Worm (Caenorhabditis elegans): ENCODE data around the gene F32D8.8.

Gene F32D8.8

ce11 chrV:10938739-10939138 lies 36.2 kb upstream of the F32D8.8 start, which contains the start of gene F17C11.11:
TSS of gene F17C11.11 (minus strand) at chrV:10938817.
- TF ChIP-seq egl-27 (tag; optimal IDR thresholded peaks at IDR 0.05) (no peak), dpl-1 (GFP tag; optimal IDR thresholded peaks at IDR 0.05) (peak in 1 of 3 experiments; percentile 12), ceh-63 (GFP tag; optimal IDR thresholded peaks at IDR 0.05) (no peak), unc-130 (tag; optimal IDR thresholded peaks at IDR 0.05) (no peak), hpl-2 (GFP tag; optimal IDR thresholded peaks at IDR 0.05) (no peak), elt-3 (tag; optimal IDR thresholded peaks at IDR 0.05) (no peak), efl-1 (optimal IDR thresholded peaks at IDR 0.05) (no peak), efl-1 (GFP tag; optimal IDR thresholded peaks at IDR 0.05 in 1 of 2) (peak; percentile 1 to 17), lsy-2 (tag; optimal IDR thresholded peaks at IDR 0.05) (peak in 1 of 2 experiments; percentile 1), nhr-71 (tag; optimal IDR thresholded peaks at IDR 0.05) (peak; percentile 48), F16B12.6 (tag; optimal IDR thresholded peaks at IDR 0.05) (no peak), irx-1 (tag; optimal IDR thresholded peaks at IDR 0.05) (no peak), zag-1 (tag; optimal IDR thresholded peaks at IDR 0.05) (no peak), zip-4 (GFP tag; optimal IDR thresholded peaks at IDR 0.05) (peak; percentile 88), nhr-28 (tag; optimal IDR thresholded peaks at IDR 0.05) (no peak), vab-15 (tag; optimal IDR thresholded peaks at IDR 0.05) (no peak), ceh-82 (tag; optimal IDR thresholded peaks at IDR 0.05) (no peak), tbx-2 (tag; optimal IDR thresholded peaks at IDR 0.05) (no peak), xbp-1 (tag; optimal IDR thresholded peaks at IDR 0.05) (no peak), lin-13 (GFP tag; optimal IDR thresholded peaks at IDR 0.05) (no peak), unc-62 (GFP tag; optimal IDR thresholded peaks at IDR 0.05) (no peak), elt-2 (tag; optimal IDR thresholded peaks at IDR 0.05) (peak; percentile 73), efl-3 (GFP tag; optimal IDR thresholded peaks at IDR 0.05) (no peak), Y116A8C.19 (tag; optimal IDR thresholded peaks at IDR 0.05; ENCODE audit: borderline replicate concordance) (no peak), mdl-1 (tag; optimal IDR thresholded peaks at IDR 0.05) (peak in 1 of 2 experiments; percentile 32), egl-13 (tag; optimal IDR thresholded peaks at IDR 0.05) (no peak), mep-1 (tag; optimal IDR thresholded peaks at IDR 0.05) (peak; percentile 3), fkh-8 (tag; optimal IDR thresholded peaks at IDR 0.05) (no peak), grh-1 (GFP tag; IDR thresholded peaks at IDR 0.05) (no peak), rnt-1 (tag; optimal IDR thresholded peaks at IDR 0.05) (peak; percentile 52), ets-5 (GFP tag; IDR thresholded peaks at IDR 0.05) (no peak), lin-14 (GFP tag; optimal IDR thresholded peaks at IDR 0.05) (peak; percentile 27), skn-1 (tag; optimal IDR thresholded peaks at IDR 0.05) (peak; percentile 72), lin-15B (tag; optimal IDR thresholded peaks at IDR 0.05) (no peak), C34B4.2 (tag; optimal IDR thresholded peaks at IDR 0.05) (no peak), nhr-20 (tag; optimal IDR thresholded peaks at IDR 0.05) (peak; percentile 10), dsc-1 (tag; optimal IDR thresholded peaks at IDR 0.05) (no peak), lin-35 (GFP tag; optimal IDR thresholded peaks at IDR 0.05) (no peak)

ce11 chrV:10937294-10937693 lies 34.7 kb upstream of the F32D8.8 start:
- no peak for TF ChIP-seq nhr-28 (tag; optimal IDR thresholded peaks at IDR 0.05)
- peak; percentile 92 for TF ChIP-seq fkh-10 (GFP tag; optimal IDR thresholded peaks at IDR 0.05)
- no peak for TF ChIP-seq nhr-85 (tag)
- peak; percentile 79 for TF ChIP-seq fkh-8 (tag; optimal IDR thresholded peaks at IDR 0.05)
- no peak for TF ChIP-seq nhr-12 (tag; optimal IDR thresholded peaks at IDR 0.05)
- TF ChIP-seq mep-1 (tag; optimal IDR thresholded peaks at IDR 0.05): peak; percentile 30
- no peak for TF ChIP-seq lin-39 (tag; optimal IDR thresholded peaks at IDR 0.05)
- TF ChIP-seq elt-3 (tag; optimal IDR thresholded peaks at IDR 0.05): peak in 1 of 6 experiments; percentile 65
- TF ChIP-seq lsy-2 (tag; optimal IDR thresholded peaks at IDR 0.05): peak; percentile 26 to 65
- TF ChIP-seq fos-1 (tag; optimal IDR thresholded peaks at IDR 0.05): no peak
- peak; percentile 88 for TF ChIP-seq nhr-19 (GFP tag; conservative IDR thresholded peaks at IDR 0.05)
- no peak for TF ChIP-seq lin-13 (GFP tag; optimal IDR thresholded peaks at IDR 0.05)
- no peak for TF ChIP-seq fkh-4 (tag; optimal IDR thresholded peaks at IDR 0.05; ENCODE audit: borderline replicate concordance)
- TF ChIP-seq mef-2 (tag; optimal IDR thresholded peaks at IDR 0.05): no peak
- TF ChIP-seq pag-3 (tag; optimal IDR thresholded peaks at IDR 0.05; ENCODE audit: borderline replicate concordance, insufficient read depth): no peak
- no peak for TF ChIP-seq zag-1 (tag; optimal IDR thresholded peaks at IDR 0.05)
- peak; percentile 30 for TF ChIP-seq swsn-7 (tag; optimal IDR thresholded peaks at IDR 0.05)
- TF ChIP-seq grh-1 (GFP tag; IDR thresholded peaks at IDR 0.05): no peak
- peak; percentile 41 for TF ChIP-seq snu-23 (GFP tag; optimal IDR thresholded peaks at IDR 0.05)
- TF ChIP-seq sup-37 (GFP tag; optimal IDR thresholded peaks at IDR 0.05): no peak
- no peak for TF ChIP-seq tbx-2 (tag; optimal IDR thresholded peaks at IDR 0.05)
- TF ChIP-seq efl-3 (GFP tag; optimal IDR thresholded peaks at IDR 0.05): no peak
- TF ChIP-seq nhr-90 (tag; optimal IDR thresholded peaks at IDR 0.05; ENCODE audit: poor library complexity): no peak
- peak; percentile 63 for TF ChIP-seq nhr-11 (tag; optimal IDR thresholded peaks at IDR 0.05)
- peak in 1 of 2 experiments; percentile 27 for TF ChIP-seq lin-35 (GFP tag; optimal IDR thresholded peaks at IDR 0.05)
